Worm (Caenorhabditis elegans) whole organism, midembryonic: ENCODE data around the gene R03H10.1.
"Not testable (repeated sequence)": the region's sequence is repeated elsewhere in the genome, so short reads cannot be mapped to it uniquely, and the experiment has no call there.

Source experiments
- T22C8.4 ChIP-seq: fragments of 200-800 bp; sonication (Bioruptor generic); IDR thresholded peaks from 2 replicates; pipeline ENCODE4 v1.3.6; 2022; ENCODE audit warnings: missing genetic modification characterization, missing compliant biosample characterization
- cog-1 ChIP-seq: sonication (generic microtip); optimal IDR thresholded peaks from 2 replicates; lab custom pipeline; 2016; ENCODE audit warnings: missing genetic modification characterization, missing compliant biosample characterization
- flt-1 ChIP-seq: fragments of 200-800 bp; sonication (Bioruptor generic); IDR thresholded peaks from 2 replicates; pipeline ENCODE4 v1.3.6; 2022; ENCODE audit warnings: missing genetic modification characterization, missing compliant biosample characterization
- klf-2 ChIP-seq: fragments of 200-800 bp; sonication (Bioruptor generic); conservative IDR thresholded peaks from 2 replicates; pipeline ENCODE4 v1.3.6; 2022; ENCODE audit warnings: missing genetic modification reagents, missing genetic modification characterization, missing compliant biosample characterization
- med-1 ChIP-seq: sonication (generic microtip); optimal IDR thresholded peaks from 2 replicates; lab custom pipeline; 2017; ENCODE audit warnings: missing genetic modification characterization, mild to moderate bottlenecking, missing compliant biosample characterization, antibody characterized with exemption, missing genetic modification reagents; ENCODE audit not compliant: insufficient read depth
- ref-1 ChIP-seq: fragments of 200-800 bp; sonication (Bioruptor generic); conservative IDR thresholded peaks from 2 replicates; pipeline ENCODE4 v1.3.6; 2022; ENCODE audit warnings: missing genetic modification reagents, missing genetic modification characterization, missing compliant biosample characterization
- tab-1 ChIP-seq: fragments of 200-800 bp; sonication (Bioruptor generic); IDR thresholded peaks from 2 replicates; pipeline ENCODE4 v1.3.6; 2022; ENCODE audit warnings: missing genetic modification characterization, missing compliant biosample characterization
- ztf-23 ChIP-seq: fragments of 200-800 bp; sonication (Bioruptor generic); IDR thresholded peaks from 2 replicates; pipeline ENCODE4 v1.3.6; 2022; ENCODE audit warnings: missing genetic modification reagents, missing genetic modification characterization, missing compliant biosample characterization
- ztf-29 ChIP-seq: fragments of 200-800 bp; sonication (Bioruptor generic); IDR thresholded peaks from 2 replicates; pipeline ENCODE4 v1.3.6; 2022; ENCODE audit warnings: missing genetic modification reagents, missing genetic modification characterization, missing compliant biosample characterization

Gene R03H10.1

ce11 chrII:4179897-4180296 lies at the start of gene R03H10.1:
Gene R03H10.1, plus strand, starts transcription at chrII:4180248.
- TF ChIP-seq ref-1 = no peak
- no peak for TF ChIP-seq flt-1 (GFP tag; lab: Robert Waterston, UW)
- TF ChIP-seq T22C8.4 (GFP tag; lab: Robert Waterston, UW) = no peak
- TF ChIP-seq med-1 = no peak
- no peak for TF ChIP-seq ztf-23
- TF ChIP-seq cog-1 (tag; lab: Kevin White, UChicago) = no peak
- TF ChIP-seq tab-1 (GFP tag; lab: Robert Waterston, UW) = no peak
- TF ChIP-seq klf-2 = no peak
- TF ChIP-seq ztf-29 (GFP tag; lab: Robert Waterston, UW) = no peak

ce11 chrII:4133332-4133731 lies 46.7 kb upstream of the R03H10.1 start:
- TF ChIP-seq ztf-23 (no peak), klf-2 (no peak), ztf-29 (GFP tag; lab: Robert Waterston, UW) (no peak), tab-1 (GFP tag; lab: Robert Waterston, UW) (no peak), cog-1 (tag; lab: Kevin White, UChicago) (no peak), flt-1 (GFP tag; lab: Robert Waterston, UW) (no peak), ref-1 (no peak), med-1 (no peak), T22C8.4 (GFP tag; lab: Robert Waterston, UW) (no peak)

- TF ChIP-seq med-1 (no peak), T22C8.4 (GFP tag; lab: Robert Waterston, UW) (no peak), ztf-23 (no peak), cog-1 (tag; lab: Kevin White, UChicago) (no peak), klf-2 (no peak), tab-1 (GFP tag; lab: Robert Waterston, UW) (no peak), ref-1 (no peak), flt-1 (GFP tag; lab: Robert Waterston, UW) (no peak), ztf-29 (GFP tag; lab: Robert Waterston, UW) (no peak)
Measured at ce11 chrII:4134688-4135087, 45.4 kb upstream of the R03H10.1 start.

ce11 chrII:4135259-4135658 lies 44.8 kb upstream of the R03H10.1 start, which contains the start of gene ast-1:
Gene ast-1, minus strand, starts transcription at chrII:4135359.
- TF ChIP-seq flt-1 (GFP tag; lab: Robert Waterston, UW); T22C8.4 (GFP tag; lab: Robert Waterston, UW); klf-2: not testable (repeated sequence)

ce11 chrII:4146039-4146438 lies 34.0 kb upstream of the R03H10.1 start, which contains the start of gene F56D3.1:
Gene F56D3.1, plus strand, starts transcription at chrII:4146339.
- no peak for TF ChIP-seq ztf-23
- TF ChIP-seq med-1 = no peak
- no peak for TF ChIP-seq ztf-29 (GFP tag; lab: Robert Waterston, UW)
- TF ChIP-seq ref-1 = no peak
- no peak for TF ChIP-seq T22C8.4 (GFP tag; lab: Robert Waterston, UW)
- no peak for TF ChIP-seq cog-1 (tag; lab: Kevin White, UChicago)
- no peak for TF ChIP-seq klf-2
- no peak for TF ChIP-seq flt-1 (GFP tag; lab: Robert Waterston, UW)
- TF ChIP-seq tab-1 (GFP tag; lab: Robert Waterston, UW) = no peak

ce11 chrII:4150211-4150610 lies 29.8 kb upstream of the R03H10.1 start:
- TF ChIP-seq cog-1 (tag; lab: Kevin White, UChicago) (no peak), med-1 (no peak), tab-1 (GFP tag; lab: Robert Waterston, UW) (no peak), klf-2 (no peak), ref-1 (no peak), ztf-23 (no peak), ztf-29 (GFP tag; lab: Robert Waterston, UW) (no peak), flt-1 (GFP tag; lab: Robert Waterston, UW) (no peak), T22C8.4 (GFP tag; lab: Robert Waterston, UW) (no peak)

- TF ChIP-seq ztf-23 (no peak), ref-1 (no peak), ztf-29 (GFP tag; lab: Robert Waterston, UW) (no peak), klf-2 (no peak), tab-1 (GFP tag; lab: Robert Waterston, UW) (no peak), cog-1 (tag; lab: Kevin White, UChicago) (no peak), med-1 (no peak), flt-1 (GFP tag; lab: Robert Waterston, UW) (no peak), T22C8.4 (GFP tag; lab: Robert Waterston, UW) (no peak)
Measured at ce11 chrII:4151499-4152132, 28.4 kb upstream of the R03H10.1 start.

- TF ChIP-seq ref-1 = no peak
- TF ChIP-seq med-1 = no peak
- TF ChIP-seq ztf-23 = no peak
Measured at ce11 chrII:4152864-4153263, 27.2 kb upstream of the R03H10.1 start.

- TF ChIP-seq ztf-29 (GFP tag; lab: Robert Waterston, UW) (peak; percentile 49; the same call in 1 of the 2 replicates), ref-1 (no peak)
Measured at ce11 chrII:4155112-4155823, 24.8 kb upstream of the R03H10.1 start, which contains the start of gene R03H10.2. Gene R03H10.2, plus strand, starts transcription at chrII:4155773.

- TF ChIP-seq flt-1 (GFP tag; lab: Robert Waterston, UW) (no peak), ref-1 (no peak), ztf-23 (no peak), med-1 (no peak), tab-1 (GFP tag; lab: Robert Waterston, UW) (no peak), cog-1 (tag; lab: Kevin White, UChicago) (no peak), klf-2 (no peak), T22C8.4 (GFP tag; lab: Robert Waterston, UW) (no peak), ztf-29 (GFP tag; lab: Robert Waterston, UW) (no peak)
Measured at ce11 chrII:4157817-4158216, 22.2 kb upstream of the R03H10.1 start.
